Worm (Caenorhabditis elegans) whole organism, midembryonic: Measurements from ENCODE around the gene col-166.
A peak's percentile ranks its signal among the peaks of the same experiment; 100 is the strongest.

Experiments
- T22C8.4 ChIP-seq: fragments of 200-800 bp; sonication (Bioruptor generic); IDR thresholded peaks from 2 replicates; pipeline ENCODE4 v1.3.6; 2022; ENCODE audit warnings: missing genetic modification characterization, missing compliant biosample characterization
- cog-1 ChIP-seq: sonication (generic microtip); optimal IDR thresholded peaks from 2 replicates; lab custom pipeline; 2016; ENCODE audit warnings: missing genetic modification characterization, missing compliant biosample characterization
- flt-1 ChIP-seq: fragments of 200-800 bp; sonication (Bioruptor generic); IDR thresholded peaks from 2 replicates; pipeline ENCODE4 v1.3.6; 2022; ENCODE audit warnings: missing genetic modification characterization, missing compliant biosample characterization
- klf-2 ChIP-seq: fragments of 200-800 bp; sonication (Bioruptor generic); conservative IDR thresholded peaks from 2 replicates; pipeline ENCODE4 v1.3.6; 2022; ENCODE audit warnings: missing genetic modification reagents, missing genetic modification characterization, missing compliant biosample characterization
- med-1 ChIP-seq: sonication (generic microtip); optimal IDR thresholded peaks from 2 replicates; lab custom pipeline; 2017; ENCODE audit warnings: missing genetic modification characterization, mild to moderate bottlenecking, missing compliant biosample characterization, antibody characterized with exemption, missing genetic modification reagents; ENCODE audit not compliant: insufficient read depth
- ref-1 ChIP-seq: fragments of 200-800 bp; sonication (Bioruptor generic); conservative IDR thresholded peaks from 2 replicates; pipeline ENCODE4 v1.3.6; 2022; ENCODE audit warnings: missing genetic modification reagents, missing genetic modification characterization, missing compliant biosample characterization
- tab-1 ChIP-seq: fragments of 200-800 bp; sonication (Bioruptor generic); IDR thresholded peaks from 2 replicates; pipeline ENCODE4 v1.3.6; 2022; ENCODE audit warnings: missing genetic modification characterization, missing compliant biosample characterization
- ztf-23 ChIP-seq: fragments of 200-800 bp; sonication (Bioruptor generic); IDR thresholded peaks from 2 replicates; pipeline ENCODE4 v1.3.6; 2022; ENCODE audit warnings: missing genetic modification reagents, missing genetic modification characterization, missing compliant biosample characterization
- ztf-29 ChIP-seq: fragments of 200-800 bp; sonication (Bioruptor generic); IDR thresholded peaks from 2 replicates; pipeline ENCODE4 v1.3.6; 2022; ENCODE audit warnings: missing genetic modification reagents, missing genetic modification characterization, missing compliant biosample characterization

The col-166 gene

DNA sequence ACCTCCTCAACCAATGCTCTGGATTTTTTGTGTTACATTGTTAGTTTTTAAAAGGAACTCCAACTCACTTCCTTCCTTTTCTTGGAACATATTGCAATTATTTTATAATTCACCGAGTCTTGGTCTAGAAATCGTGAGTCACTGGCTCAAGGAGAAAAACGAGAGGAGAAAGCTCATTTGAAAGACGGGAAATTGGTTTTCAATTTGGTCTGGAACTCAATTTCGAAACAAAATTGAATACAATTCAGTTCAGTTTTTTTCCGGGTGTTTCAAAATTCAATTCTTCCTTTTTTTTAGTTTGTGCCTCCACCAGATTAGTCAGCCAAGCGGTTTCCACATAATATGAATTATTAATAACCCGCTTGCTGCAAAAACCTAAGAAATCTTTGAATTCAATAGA lies 31.9 kb upstream of the col-166 start:
- no peak for TF ChIP-seq T22C8.4 (GFP tag; lab: Robert Waterston, UW)
- no peak for TF ChIP-seq flt-1 (GFP tag; lab: Robert Waterston, UW)
- TF ChIP-seq ztf-29: no peak
- TF ChIP-seq klf-2 (GFP tag; lab: Robert Waterston, UW): no peak
- TF ChIP-seq ref-1 (GFP tag; lab: Robert Waterston, UW): no peak
- no peak for TF ChIP-seq cog-1 (tag; lab: Kevin White, UChicago)
- no peak for TF ChIP-seq ztf-23 (GFP tag; lab: Robert Waterston, UW)
- no peak for TF ChIP-seq med-1 (GFP tag; lab: Kevin White, UChicago)
- TF ChIP-seq tab-1 (GFP tag; lab: Robert Waterston, UW): no peak

DNA sequence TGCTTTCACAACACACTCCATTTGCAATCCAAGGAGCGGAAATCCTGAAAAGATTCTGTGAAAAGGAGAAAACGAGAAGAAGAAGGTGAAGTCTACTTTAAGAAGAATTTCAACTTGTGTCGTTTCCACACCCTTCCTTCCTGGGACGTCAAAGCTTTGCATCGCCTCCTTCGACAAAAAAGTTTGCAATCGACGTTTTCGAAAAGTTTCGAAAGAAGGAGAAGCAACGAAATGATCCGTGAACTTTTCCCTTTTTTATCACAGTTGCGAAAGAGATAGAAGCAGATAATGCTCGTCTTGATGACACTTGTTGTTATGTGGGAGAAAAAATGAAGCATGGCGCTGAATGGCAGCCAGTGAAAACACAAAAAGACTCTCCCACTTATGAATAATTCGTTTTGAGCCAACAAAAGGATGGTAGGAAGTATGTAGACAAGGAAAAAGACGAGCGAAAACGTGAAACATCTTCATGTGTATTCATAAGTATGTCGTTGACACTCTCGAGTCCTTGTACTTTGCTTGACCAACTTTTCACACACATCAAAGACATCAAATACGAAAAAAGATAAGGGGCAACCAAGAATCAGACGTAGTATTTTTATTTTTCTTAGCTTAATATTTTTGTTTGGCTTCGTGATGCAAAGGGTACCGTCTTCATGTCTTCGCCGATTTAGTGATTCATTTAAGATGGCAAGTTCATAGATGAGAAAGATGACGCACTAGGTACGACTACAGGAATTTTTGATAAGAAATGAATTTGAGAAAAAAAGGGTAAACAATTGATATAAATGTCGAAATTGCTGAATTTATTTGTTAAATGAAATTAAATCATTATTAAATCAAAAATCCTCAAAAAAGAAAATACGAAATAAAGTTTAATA lies 30.8 kb upstream of the col-166 start:
- TF ChIP-seq flt-1 (GFP tag; lab: Robert Waterston, UW): no peak
- no peak for TF ChIP-seq tab-1 (GFP tag; lab: Robert Waterston, UW)
- no peak for TF ChIP-seq klf-2 (GFP tag; lab: Robert Waterston, UW)
- no peak for TF ChIP-seq ref-1 (GFP tag; lab: Robert Waterston, UW)
- TF ChIP-seq med-1 (GFP tag; lab: Kevin White, UChicago): no peak
- no peak for TF ChIP-seq T22C8.4 (GFP tag; lab: Robert Waterston, UW)
- TF ChIP-seq ztf-29: no peak
- no peak for TF ChIP-seq cog-1 (tag; lab: Kevin White, UChicago)
- no peak for TF ChIP-seq ztf-23 (GFP tag; lab: Robert Waterston, UW)

DNA sequence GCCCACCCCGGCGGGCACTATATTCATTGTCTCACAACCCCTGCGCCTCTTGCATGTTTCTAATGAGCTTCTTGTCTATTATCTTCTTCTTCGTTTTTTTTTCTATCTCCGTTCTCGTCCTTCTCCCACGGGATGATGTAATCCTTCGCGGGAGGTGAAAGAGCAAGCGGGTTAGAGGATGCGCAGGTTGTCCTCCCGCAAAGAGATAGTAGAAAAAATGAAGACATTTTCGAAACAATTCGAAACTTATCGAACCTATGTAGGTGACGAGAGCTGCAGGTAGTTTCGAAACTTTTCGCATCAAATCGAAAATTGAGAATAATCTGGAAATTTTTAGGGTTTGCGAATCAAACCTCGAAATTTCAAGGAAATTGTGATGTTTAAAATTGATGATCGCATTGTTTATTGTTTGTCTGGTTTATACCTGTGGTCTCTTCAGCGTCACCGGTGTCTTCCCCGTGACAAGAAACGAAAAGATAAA lies 29.5 kb upstream of the col-166 start:
- TF ChIP-seq flt-1 (GFP tag; lab: Robert Waterston, UW): no peak
- TF ChIP-seq T22C8.4 (GFP tag; lab: Robert Waterston, UW): no peak
- TF ChIP-seq ref-1 (GFP tag; lab: Robert Waterston, UW): no peak
- TF ChIP-seq tab-1 (GFP tag; lab: Robert Waterston, UW): no peak
- TF ChIP-seq ztf-29: no peak
- no peak for TF ChIP-seq ztf-23 (GFP tag; lab: Robert Waterston, UW)
- no peak for TF ChIP-seq cog-1 (tag; lab: Kevin White, UChicago)
- TF ChIP-seq med-1 (GFP tag; lab: Kevin White, UChicago): no peak
- no peak for TF ChIP-seq klf-2 (GFP tag; lab: Robert Waterston, UW)

DNA sequence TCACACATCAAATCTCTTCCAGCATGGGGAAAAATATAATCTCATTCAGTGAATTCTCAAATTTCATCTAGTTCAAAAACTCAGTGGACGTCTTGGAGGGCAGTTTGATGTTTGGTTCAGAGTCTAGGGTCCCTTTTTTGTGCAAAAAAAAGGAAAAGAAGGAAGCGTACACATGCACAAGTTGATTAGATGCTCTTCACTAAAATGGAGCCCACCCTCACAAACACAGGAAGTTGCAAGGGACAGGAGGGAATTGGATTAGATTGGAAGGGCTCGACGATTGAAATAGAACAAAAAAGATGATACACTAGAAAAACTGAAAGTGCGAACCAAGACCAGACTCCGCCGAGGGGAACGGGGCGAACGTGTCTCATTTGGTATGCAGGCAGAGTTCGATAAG lies 28.9 kb upstream of the col-166 start:
- no peak for TF ChIP-seq flt-1 (GFP tag; lab: Robert Waterston, UW)
- no peak for TF ChIP-seq tab-1 (GFP tag; lab: Robert Waterston, UW)
- TF ChIP-seq ref-1 (GFP tag; lab: Robert Waterston, UW): no peak
- no peak for TF ChIP-seq ztf-23 (GFP tag; lab: Robert Waterston, UW)
- no peak for TF ChIP-seq T22C8.4 (GFP tag; lab: Robert Waterston, UW)
- TF ChIP-seq ztf-29: no peak
- TF ChIP-seq med-1 (GFP tag; lab: Kevin White, UChicago): no peak
- TF ChIP-seq cog-1 (tag; lab: Kevin White, UChicago): no peak
- TF ChIP-seq klf-2 (GFP tag; lab: Robert Waterston, UW): no peak

DNA sequence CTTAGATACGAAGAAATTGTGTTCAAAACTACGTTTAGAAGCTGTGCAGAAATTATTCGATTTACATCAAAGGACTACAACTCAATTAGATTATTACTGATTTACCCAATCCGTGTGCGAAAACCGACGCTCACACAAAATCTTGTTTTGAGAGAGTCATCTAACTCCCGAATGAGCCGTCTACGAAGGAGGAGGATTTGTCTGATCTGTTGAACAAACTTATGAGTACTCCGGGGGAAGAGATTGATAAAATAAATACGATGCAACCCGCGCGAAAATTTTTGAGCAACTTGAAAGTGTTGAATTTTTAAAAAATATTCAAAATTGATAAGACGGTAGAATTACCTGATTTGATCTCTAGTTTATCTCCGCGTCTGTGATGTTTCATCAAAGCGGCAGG lies 28.5 kb upstream of the col-166 start:
- no peak for TF ChIP-seq ztf-23 (GFP tag; lab: Robert Waterston, UW)
- 0 out of 2 replicates have a peak, but pooled peaks have one; percentile 18 for TF ChIP-seq tab-1 (GFP tag; lab: Robert Waterston, UW)
- no peak for TF ChIP-seq T22C8.4 (GFP tag; lab: Robert Waterston, UW)
- no peak for TF ChIP-seq ztf-29
- no peak for TF ChIP-seq cog-1 (tag; lab: Kevin White, UChicago)

DNA sequence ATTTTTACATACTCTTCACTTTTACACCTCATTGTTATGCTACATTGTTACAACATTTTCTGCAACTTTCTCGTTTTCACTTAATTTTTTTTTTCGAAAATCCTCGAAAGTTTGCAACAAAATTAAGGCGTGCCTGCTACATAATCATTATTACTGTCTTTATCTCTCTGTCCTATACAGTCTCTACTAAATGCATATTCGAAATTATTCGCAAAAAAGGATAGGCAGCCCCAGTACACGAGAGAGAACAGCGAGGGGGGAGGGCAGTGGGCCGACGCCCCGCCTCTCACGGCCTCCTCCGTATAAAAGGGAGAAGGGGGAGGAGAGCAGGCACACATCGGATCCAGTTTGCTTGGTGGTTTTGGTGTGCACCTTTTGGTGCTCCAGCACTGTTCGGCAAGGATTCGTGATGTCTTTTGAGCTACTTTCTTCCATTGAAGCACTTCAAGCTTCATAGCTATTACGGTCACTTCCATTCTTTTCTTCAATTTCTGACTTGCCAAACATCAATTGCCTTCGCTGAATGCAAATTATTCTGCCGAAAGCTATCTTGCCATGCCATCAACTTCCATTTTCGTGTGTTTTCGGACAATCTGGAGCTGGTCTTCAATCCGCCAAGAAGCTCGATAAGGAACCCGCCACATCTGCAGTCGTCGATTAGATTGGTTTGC lies 27.7 kb upstream of the col-166 start:
- TF ChIP-seq ztf-23 (GFP tag; lab: Robert Waterston, UW) (no peak), flt-1 (GFP tag; lab: Robert Waterston, UW) (peak; percentile 36; the same call in 1 of the 2 replicates), tab-1 (GFP tag; lab: Robert Waterston, UW) (no peak), T22C8.4 (GFP tag; lab: Robert Waterston, UW) (no peak), cog-1 (tag; lab: Kevin White, UChicago) (peak; percentile 10)

DNA sequence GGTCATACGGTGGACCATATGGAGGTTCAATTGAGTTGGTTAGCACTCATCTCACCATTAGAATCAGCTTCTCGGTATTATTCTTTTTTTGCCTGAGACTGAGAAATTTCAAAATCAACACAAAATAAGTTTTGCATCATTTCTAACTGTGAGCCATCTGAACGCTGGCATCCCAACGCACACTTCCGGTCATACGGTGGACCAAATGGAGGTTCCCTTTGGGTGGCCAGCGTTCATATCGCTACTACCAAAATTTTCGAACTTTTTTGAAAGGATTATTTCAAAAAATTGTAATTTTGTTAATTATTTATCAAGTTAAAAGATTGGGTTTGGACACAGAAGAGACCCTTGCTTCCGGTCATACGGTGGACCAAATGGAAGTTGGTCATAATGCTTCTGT lies 27.1 kb upstream of the col-166 start:
- TF ChIP-seq T22C8.4 (GFP tag; lab: Robert Waterston, UW) (no peak), flt-1 (GFP tag; lab: Robert Waterston, UW) (no peak), ztf-23 (GFP tag; lab: Robert Waterston, UW) (no peak), ztf-29 (no peak), tab-1 (GFP tag; lab: Robert Waterston, UW) (no peak), cog-1 (tag; lab: Kevin White, UChicago) (no peak), ref-1 (GFP tag; lab: Robert Waterston, UW) (no peak), klf-2 (GFP tag; lab: Robert Waterston, UW) (no peak), med-1 (GFP tag; lab: Kevin White, UChicago) (no peak)

DNA sequence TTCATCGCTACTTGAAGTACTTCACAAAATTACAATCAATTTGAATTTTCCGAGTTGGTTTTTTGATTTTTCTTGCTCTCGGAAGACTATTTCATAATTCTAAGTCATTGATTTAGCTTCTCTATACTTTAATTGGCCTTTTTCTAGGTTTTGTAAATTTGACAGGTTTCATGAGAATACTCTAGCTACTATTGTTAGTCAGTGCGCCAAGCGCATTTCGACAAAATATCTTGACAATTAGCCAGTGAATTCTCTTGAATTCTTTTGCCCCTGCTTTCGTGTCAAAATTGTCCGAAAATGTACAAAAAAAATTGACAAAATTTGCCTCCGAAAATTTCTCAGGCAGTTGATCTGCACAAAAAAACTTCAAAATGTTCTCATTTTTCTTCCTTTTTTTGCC lies 26.7 kb upstream of the col-166 start:
- no peak for TF ChIP-seq ztf-23 (GFP tag; lab: Robert Waterston, UW)
- TF ChIP-seq ztf-29: no peak
- no peak; the same call in 1 of the 2 replicates for TF ChIP-seq flt-1 (GFP tag; lab: Robert Waterston, UW)
- TF ChIP-seq ref-1 (GFP tag; lab: Robert Waterston, UW): no peak
- TF ChIP-seq tab-1 (GFP tag; lab: Robert Waterston, UW): no peak
- no peak for TF ChIP-seq med-1 (GFP tag; lab: Kevin White, UChicago)
- no peak for TF ChIP-seq T22C8.4 (GFP tag; lab: Robert Waterston, UW)
- TF ChIP-seq klf-2 (GFP tag; lab: Robert Waterston, UW): no peak
- no peak for TF ChIP-seq cog-1 (tag; lab: Kevin White, UChicago)
